Fruit fly (Drosophila melanogaster): ENCODE data around the gene CG11037.

Gene CG11037

DNA sequence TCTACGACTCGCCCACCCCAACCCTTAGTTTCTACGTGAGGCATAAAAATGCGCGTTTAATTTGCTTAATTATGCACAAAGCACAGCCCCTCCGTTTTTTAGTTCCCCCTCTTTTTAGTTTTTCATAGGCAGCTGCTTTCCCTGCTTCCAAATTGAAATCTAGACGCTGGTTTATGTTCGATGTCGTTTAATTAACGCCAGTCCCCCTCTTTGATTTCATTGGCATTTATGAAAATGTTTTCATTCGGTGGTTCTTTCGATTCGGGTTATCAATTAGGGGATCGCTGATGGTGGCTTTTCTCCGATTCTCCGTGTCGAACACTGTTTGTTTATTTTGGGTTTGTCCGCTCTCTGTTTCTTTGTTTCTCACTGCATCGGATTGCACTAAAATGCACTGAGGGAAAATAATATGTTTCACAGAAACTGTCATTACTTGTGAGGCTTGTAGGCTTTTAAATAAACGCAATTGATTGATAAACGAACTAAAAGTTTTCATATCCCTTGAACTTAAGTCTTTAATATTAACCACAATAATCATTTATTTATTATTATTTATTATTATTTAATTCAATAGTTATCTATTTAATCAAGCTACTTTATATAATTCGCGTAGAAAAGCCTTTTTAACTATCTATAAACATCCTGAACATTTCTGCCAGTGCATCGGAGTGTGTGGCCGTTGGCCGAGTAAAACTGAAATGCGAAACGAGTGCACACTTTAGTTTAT, 31.0 kb downstream of the CG11037 start (continued):
- TF ChIP-seq dimm (GFP tag; IDR thresholded peaks at IDR 0.05): no peak
- TF ChIP-seq usp (GFP tag; optimal IDR thresholded peaks at IDR 0.05): no peak
- no peak for TF ChIP-seq CG2129 (GFP tag; IDR thresholded peaks at IDR 0.05; ENCODE audit: partially characterized antibody)
- TF ChIP-seq gsb-n (tag; optimal IDR thresholded peaks at IDR 0.05): peak; percentile 72
- TF ChIP-seq CG12769 (tag; optimal IDR thresholded peaks at IDR 0.05): no peak
- TF ChIP-seq al (GFP tag; IDR thresholded peaks at IDR 0.05): no peak
- TF ChIP-seq CG15269 (tag; optimal IDR thresholded peaks at IDR 0.05): peak; percentile 12
- TF ChIP-seq CG4404 (GFP tag; IDR thresholded peaks at IDR 0.05): no peak
- no peak for TF ChIP-seq jing (GFP tag; optimal IDR thresholded peaks at IDR 0.05)
- TF ChIP-seq nerfin-2 (GFP tag; IDR thresholded peaks at IDR 0.05; ENCODE audit: partially characterized antibody): no peak
- TF ChIP-seq Doc2 (GFP tag; IDR thresholded peaks at IDR 0.05): no peak
- no peak for TF ChIP-seq bbx (GFP tag; IDR thresholded peaks at IDR 0.05; ENCODE audit: partially characterized antibody)
- TF ChIP-seq CG15696 (tag; optimal IDR thresholded peaks at IDR 0.05): peak; percentile 41
- no peak for TF ChIP-seq Dp (GFP tag; optimal IDR thresholded peaks at IDR 0.05)
- no peak for TF ChIP-seq dm (GFP tag; optimal IDR thresholded peaks at IDR 0.05)
- TF ChIP-seq CG13123 (GFP tag; optimal IDR thresholded peaks at IDR 0.05): no peak
- no peak for TF ChIP-seq MBD-R2 (GFP tag; IDR thresholded peaks at IDR 0.05)
- no peak for TF ChIP-seq HHEX (GFP tag; optimal IDR thresholded peaks at IDR 0.05)
- peak; percentile 32 for TF ChIP-seq CG13775 (GFP tag; optimal IDR thresholded peaks at IDR 0.05)
- TF ChIP-seq CG14667 (GFP tag; IDR thresholded peaks at IDR 0.05): no peak; the same call in 1 of the 2 replicates
- no peak for TF ChIP-seq CrebB (tag; optimal IDR thresholded peaks at IDR 0.05)
- TF ChIP-seq Awh (GFP tag; IDR thresholded peaks at IDR 0.05): peak; percentile 64; the same call in 1 of the 2 replicates
- TF ChIP-seq D19B (GFP tag; optimal IDR thresholded peaks at IDR 0.05): no peak
- TF ChIP-seq Sry-β (GFP tag; optimal IDR thresholded peaks at IDR 0.05): no peak
- no peak for TF ChIP-seq pan (optimal IDR thresholded peaks at IDR 0.05)
- no peak for TF ChIP-seq pan (GFP tag; optimal IDR thresholded peaks at IDR 0.05 in 1 of 2, IDR thresholded peaks at IDR 0.05 in 1 of 2)
- peak; percentile 82 for TF ChIP-seq CG17361 (GFP tag; IDR thresholded peaks at IDR 0.05)
- no peak for TF ChIP-seq CG18476 (GFP tag; optimal IDR thresholded peaks at IDR 0.05)
- no peak for TF ChIP-seq Dfd (GFP tag; optimal IDR thresholded peaks at IDR 0.05)
- no peak for TF ChIP-seq wor (GFP tag; IDR thresholded peaks at IDR 0.05)
- no peak for TF ChIP-seq gfzf (GFP tag; optimal IDR thresholded peaks at IDR 0.05)
- TF ChIP-seq seq (GFP tag; IDR thresholded peaks at IDR 0.05): no peak
- TF ChIP-seq cato (GFP tag; optimal IDR thresholded peaks at IDR 0.05; ENCODE audit: borderline replicate concordance): no peak
- TF ChIP-seq CG1602 (GFP tag; optimal IDR thresholded peaks at IDR 0.05): no peak
- no peak for TF ChIP-seq pros (GFP tag; optimal IDR thresholded peaks at IDR 0.05)
- no peak for TF ChIP-seq Hsf (GFP tag; optimal IDR thresholded peaks at IDR 0.05)
- TF ChIP-seq cad (GFP tag; optimal IDR thresholded peaks at IDR 0.05): no peak
- no peak for TF ChIP-seq B-H1 (GFP tag; IDR thresholded peaks at IDR 0.05)
- TF ChIP-seq CG31388 (GFP tag; optimal IDR thresholded peaks at IDR 0.05): no peak
- no peak for TF ChIP-seq CG17328 (GFP tag; IDR thresholded peaks at IDR 0.05)
- TF ChIP-seq Hr51 (GFP tag; optimal IDR thresholded peaks at IDR 0.05): peak in 1 of 2 experiments; percentile 45
- TF ChIP-seq Ssrp (tag; optimal IDR thresholded peaks at IDR 0.05): peak; percentile 70
- TF ChIP-seq C15 (GFP tag; IDR thresholded peaks at IDR 0.05): no peak
- TF ChIP-seq CG9817 (tag; optimal IDR thresholded peaks at IDR 0.05): no peak
- no peak for TF ChIP-seq sisA (GFP tag; IDR thresholded peaks at IDR 0.05)
- TF ChIP-seq Pdp1 (GFP tag; optimal IDR thresholded peaks at IDR 0.05): no peak
- TF ChIP-seq pb (GFP tag; optimal IDR thresholded peaks at IDR 0.05): no peak
- no peak for TF ChIP-seq Oaz (GFP tag; IDR thresholded peaks at IDR 0.05)
- no peak for TF ChIP-seq CG12219 (GFP tag; optimal IDR thresholded peaks at IDR 0.05)
- TF ChIP-seq CG6765 (GFP tag; optimal IDR thresholded peaks at IDR 0.05): no peak
